Fruit fly (Drosophila melanogaster) whole organism, embryonic: ENCODE results near the gene Ndae1.

Experiments used
- Adf1 ChIP-seq: fragments of 200-800 bp; sonication (Bioruptor generic); IDR thresholded peaks from 2 replicates; pipeline ENCODE4 v1.3.6; 2022; ENCODE audit warnings: missing biosample characterization, missing genetic modification characterization
- Aef1 ChIP-seq: fragments of 200-800 bp; sonication (Bioruptor generic); IDR thresholded peaks from 3 replicates; pipeline ENCODE4 v1.3.6; 2022; ENCODE audit warnings: missing biosample characterization, missing genetic modification characterization
- B-H2 ChIP-seq: fragments of 200-800 bp; sonication (Bioruptor generic); optimal IDR thresholded peaks from 2 replicates; lab custom pipeline; 2018; ENCODE audit warnings: missing biosample characterization, mild to moderate bottlenecking, missing genetic modification characterization
- CG10147 ChIP-seq: fragments of 200-800 bp; sonication (Bioruptor generic); optimal IDR thresholded peaks from 2 replicates; lab custom pipeline; 2019; ENCODE audit warnings: missing biosample characterization, mild to moderate bottlenecking, missing genetic modification characterization, moderate library complexity
- CG10209 ChIP-seq: fragments of 200-800 bp; sonication (Bioruptor generic); optimal IDR thresholded peaks from 3 replicates; lab custom pipeline; 2017; ENCODE audit warnings: missing biosample characterization, mild to moderate bottlenecking, missing genetic modification characterization, missing genetic modification reagents
- CG11093 ChIP-seq: fragments of 200-800 bp; sonication (Bioruptor generic); IDR thresholded peaks from 3 replicates; pipeline ENCODE4 v1.3.6; 2022; ENCODE audit warnings: missing biosample characterization, missing genetic modification characterization
- CG12769 ChIP-seq: fragments of 200-800 bp; sonication (Bioruptor generic); optimal IDR thresholded peaks from 2 replicates; lab custom pipeline; 2019; ENCODE audit warnings: missing biosample characterization, mild to moderate bottlenecking, missing genetic modification characterization, moderate library complexity
- CG1603 ChIP-seq: fragments of 200-800 bp; sonication (Bioruptor generic); optimal IDR thresholded peaks from 2 replicates; lab custom pipeline; 2019; ENCODE audit warnings: missing biosample characterization, mild to moderate bottlenecking, missing genetic modification characterization, moderate library complexity
- CG16813 ChIP-seq: fragments of 200-800 bp; sonication (Bioruptor generic); IDR thresholded peaks from 3 replicates; pipeline ENCODE4 v1.3.6; 2022; ENCODE audit warnings: missing biosample characterization, missing genetic modification characterization; ENCODE audit not compliant: partially characterized antibody
- CG16815 ChIP-seq: fragments of 200-800 bp; sonication (Bioruptor generic); optimal IDR thresholded peaks from 3 replicates; lab custom pipeline; 2017; ENCODE audit warnings: missing biosample characterization, mild to moderate bottlenecking, missing genetic modification characterization
- CG17359 ChIP-seq: fragments of 200-800 bp; sonication (Bioruptor generic); optimal IDR thresholded peaks from 3 replicates; lab custom pipeline; 2018; ENCODE audit warnings: missing biosample characterization, mild to moderate bottlenecking, missing genetic modification characterization, moderate library complexity
- CG18262 ChIP-seq: fragments of 200-800 bp; optimal IDR thresholded peaks from 3 replicates; lab custom pipeline; 2019; ENCODE audit warnings: missing biosample characterization, mild to moderate bottlenecking, missing genetic modification characterization, moderate library complexity
- CG18764 ChIP-seq: fragments of 200-800 bp; sonication (Bioruptor generic); optimal IDR thresholded peaks from 3 replicates; lab custom pipeline; 2016; ENCODE audit warnings: missing biosample characterization, missing genetic modification characterization
- CG32772 ChIP-seq: fragments of 200-800 bp; sonication (Bioruptor generic); IDR thresholded peaks from 2 replicates; pipeline ENCODE4 v1.3.6; 2022; ENCODE audit warnings: missing biosample characterization, missing genetic modification characterization
- CG4328 ChIP-seq: fragments of 200-800 bp; sonication (Bioruptor generic); optimal IDR thresholded peaks from 3 replicates; lab custom pipeline; 2017; ENCODE audit warnings: missing biosample characterization, missing genetic modification reagents, missing genetic modification characterization
- CG43689 ChIP-seq: fragments of 200-800 bp; sonication (Bioruptor generic); IDR thresholded peaks from 2 replicates; pipeline ENCODE4 v1.3.6; 2022; ENCODE audit warnings: missing biosample characterization, missing genetic modification characterization
- CG6854 ChIP-seq: fragments of 200-800 bp; sonication (Bioruptor generic); optimal IDR thresholded peaks from 3 replicates; lab custom pipeline; 2017; ENCODE audit warnings: missing biosample characterization, mild to moderate bottlenecking, missing genetic modification characterization
- CG7839 ChIP-seq: fragments of 200-800 bp; sonication (Bioruptor generic); optimal IDR thresholded peaks from 3 replicates; lab custom pipeline; 2018; ENCODE audit warnings: missing biosample characterization, mild to moderate bottlenecking, missing genetic modification characterization, moderate library complexity
- CTCF ChIP-seq: fragments of 200-800 bp; sonication (Bioruptor generic); optimal IDR thresholded peaks from 2 replicates; lab custom pipeline; 2017; ENCODE audit warnings: missing biosample characterization, mild to moderate bottlenecking, missing genetic modification characterization, moderate library complexity
- Drgx ChIP-seq: fragments of 200-800 bp; sonication (Bioruptor generic); IDR thresholded peaks from 2 replicates; pipeline ENCODE4 v1.3.6; 2022; ENCODE audit warnings: missing biosample characterization, missing genetic modification characterization
- Ets65A ChIP-seq: fragments of 200-800 bp; sonication (Bioruptor generic); peaks from one replicate; lab custom pipeline; 2016; ENCODE audit warnings: missing biosample characterization, missing genetic modification characterization
- Hand ChIP-seq: fragments of 200-800 bp; sonication (Bioruptor generic); optimal IDR thresholded peaks from 2 replicates; lab custom pipeline; 2017; ENCODE audit warnings: mild to moderate bottlenecking, missing biosample characterization, missing genetic modification reagents, missing genetic modification characterization
- Kr ChIP-seq: fragments of 200-800 bp; sonication (Bioruptor generic); optimal IDR thresholded peaks from 2 replicates; lab custom pipeline; 2017; ENCODE audit warnings: missing biosample characterization, mild to moderate bottlenecking, missing genetic modification characterization
- Mad ChIP-seq: fragments of 200-800 bp; sonication (Bioruptor generic); optimal IDR thresholded peaks from 2 replicates; lab custom pipeline; 2016; ENCODE audit warnings: missing biosample characterization, missing genetic modification characterization
- Meics ChIP-seq: fragments of 200-800 bp; sonication (Bioruptor generic); optimal IDR thresholded peaks from 2 replicates; lab custom pipeline; 2017; ENCODE audit warnings: missing biosample characterization, mild to moderate bottlenecking, missing genetic modification characterization
- NfI ChIP-seq: fragments of 200-800 bp; sonication (Bioruptor generic); optimal IDR thresholded peaks from 3 replicates; lab custom pipeline; 2018; ENCODE audit warnings: missing biosample characterization, mild to moderate bottlenecking, missing genetic modification characterization, moderate library complexity
- Oaz ChIP-seq: fragments of 200-800 bp; sonication (Bioruptor generic); IDR thresholded peaks from 2 replicates; pipeline ENCODE4 v1.3.6; 2022; ENCODE audit warnings: missing biosample characterization, missing genetic modification characterization
- Oli ChIP-seq: fragments of 200-800 bp; sonication (Bioruptor generic); optimal IDR thresholded peaks from 2 replicates; lab custom pipeline; 2018; ENCODE audit warnings: missing biosample characterization, mild to moderate bottlenecking, missing genetic modification characterization, moderate library complexity
- PHDP ChIP-seq: fragments of 200-800 bp; sonication (Bioruptor generic); optimal IDR thresholded peaks from 3 replicates; lab custom pipeline; 2018; ENCODE audit warnings: missing biosample characterization, mild to moderate bottlenecking, missing genetic modification characterization, moderate library complexity
- Spps ChIP-seq: fragments of 200-800 bp; sonication (Bioruptor generic); optimal IDR thresholded peaks from 2 replicates; lab custom pipeline; 2018; ENCODE audit warnings: missing biosample characterization, mild to moderate bottlenecking, missing genetic modification characterization
- ac ChIP-seq: fragments of 200-800 bp; sonication (Bioruptor generic); optimal IDR thresholded peaks from 3 replicates; lab custom pipeline; 2017; ENCODE audit warnings: missing biosample characterization, mild to moderate bottlenecking, missing genetic modification characterization
- cas ChIP-seq: fragments of 200-800 bp; sonication (Bioruptor generic); IDR thresholded peaks from 2 replicates; pipeline ENCODE4 v1.3.6; 2022; ENCODE audit warnings: missing biosample characterization, missing genetic modification characterization
- cato ChIP-seq: fragments of 200-800 bp; sonication (Bioruptor generic); optimal IDR thresholded peaks from 2 replicates; lab custom pipeline; 2016; ENCODE audit warnings: missing biosample characterization, missing genetic modification characterization, borderline replicate concordance
- ci ChIP-seq: fragments of 200-800 bp; sonication (Bioruptor generic); IDR thresholded peaks from 3 replicates; pipeline ENCODE4 v1.3.6; 2022; ENCODE audit warnings: missing biosample characterization, missing genetic modification characterization
- dysf ChIP-seq: fragments of 200-800 bp; sonication (Bioruptor generic); IDR thresholded peaks from 3 replicates; pipeline ENCODE4 v1.3.6; 2022; ENCODE audit warnings: missing biosample characterization, missing genetic modification characterization
- gcm ChIP-seq: fragments of 200-800 bp; sonication (Bioruptor generic); optimal IDR thresholded peaks from 2 replicates; lab custom pipeline; 2019; ENCODE audit warnings: missing biosample characterization, mild to moderate bottlenecking, missing genetic modification characterization, moderate library complexity
- gfzf ChIP-seq: fragments of 200-800 bp; sonication (Bioruptor generic); optimal IDR thresholded peaks from 2 replicates; lab custom pipeline; 2016; ENCODE audit warnings: missing biosample characterization, mild to moderate bottlenecking, missing genetic modification characterization, moderate library complexity
- gsb-n ChIP-seq: fragments of 200-800 bp; sonication (Bioruptor generic); optimal IDR thresholded peaks from 3 replicates; lab custom pipeline; 2018; ENCODE audit warnings: missing biosample characterization, mild to moderate bottlenecking, missing genetic modification characterization
- inv ChIP-seq: fragments of 200-800 bp; sonication (Bioruptor generic); IDR thresholded peaks from 2 replicates; pipeline ENCODE4 v1.3.6; 2022; ENCODE audit warnings: missing biosample characterization, missing genetic modification characterization; ENCODE audit not compliant: partially characterized antibody
- ken ChIP-seq: fragments of 200-800 bp; sonication (Bioruptor generic); IDR thresholded peaks from 3 replicates; pipeline ENCODE4 v1.3.6; 2022; ENCODE audit warnings: missing biosample characterization, missing genetic modification characterization
- lola ChIP-seq, 3 experiments: fragments of >200 bp in 2 of 3; fragments of 200-800 bp in 1 of 3; sonication (Bioruptor generic) in 1 of 3; optimal IDR thresholded peaks; 2 replicates each; lab custom pipeline; 2017 to 2019; ENCODE audit warnings: missing biosample characterization in 3 of 3, missing genetic modification characterization in 3 of 3, mild to moderate bottlenecking in 1 of 3, moderate library complexity in 1 of 3
- nmo ChIP-seq: fragments of 200-800 bp; sonication (Bioruptor generic); optimal IDR thresholded peaks from 2 replicates; lab custom pipeline; 2018; ENCODE audit warnings: missing biosample characterization, mild to moderate bottlenecking, missing genetic modification characterization, moderate library complexity
- scrt ChIP-seq: fragments of 200-800 bp; sonication (Bioruptor generic); optimal IDR thresholded peaks from 2 replicates; lab custom pipeline; 2018; ENCODE audit warnings: missing biosample characterization, mild to moderate bottlenecking, missing genetic modification characterization, moderate library complexity
- tap ChIP-seq: fragments of 200-800 bp; optimal IDR thresholded peaks from 3 replicates; lab custom pipeline; 2019; ENCODE audit warnings: missing biosample characterization, mild to moderate bottlenecking, missing genetic modification characterization, moderate library complexity
- tgo ChIP-seq: fragments of 200-800 bp; sonication (Bioruptor generic); IDR thresholded peaks from 3 replicates; pipeline ENCODE4 v1.3.6; 2022; ENCODE audit warnings: missing biosample characterization, missing genetic modification characterization
- tin ChIP-seq: fragments of 200-800 bp; sonication (Bioruptor generic); optimal IDR thresholded peaks from 3 replicates; lab custom pipeline; 2016; ENCODE audit warnings: missing biosample characterization, missing genetic modification characterization
- toy ChIP-seq: fragments of 200-800 bp; sonication (Bioruptor generic); IDR thresholded peaks from 2 replicates; pipeline ENCODE4 v1.3.6; 2022; ENCODE audit warnings: missing biosample characterization, missing genetic modification characterization
- vfl ChIP-seq: fragments of 200-800 bp; sonication (Bioruptor generic); optimal IDR thresholded peaks from 2 replicates; lab custom pipeline; 2016; ENCODE audit warnings: missing biosample characterization, missing genetic modification characterization
- vvl ChIP-seq: fragments of 200-800 bp; sonication (Bioruptor generic); IDR thresholded peaks from 2 replicates; pipeline ENCODE4 v1.3.6; 2022; ENCODE audit warnings: missing biosample characterization, missing genetic modification characterization

The Ndae1 gene

DNA sequence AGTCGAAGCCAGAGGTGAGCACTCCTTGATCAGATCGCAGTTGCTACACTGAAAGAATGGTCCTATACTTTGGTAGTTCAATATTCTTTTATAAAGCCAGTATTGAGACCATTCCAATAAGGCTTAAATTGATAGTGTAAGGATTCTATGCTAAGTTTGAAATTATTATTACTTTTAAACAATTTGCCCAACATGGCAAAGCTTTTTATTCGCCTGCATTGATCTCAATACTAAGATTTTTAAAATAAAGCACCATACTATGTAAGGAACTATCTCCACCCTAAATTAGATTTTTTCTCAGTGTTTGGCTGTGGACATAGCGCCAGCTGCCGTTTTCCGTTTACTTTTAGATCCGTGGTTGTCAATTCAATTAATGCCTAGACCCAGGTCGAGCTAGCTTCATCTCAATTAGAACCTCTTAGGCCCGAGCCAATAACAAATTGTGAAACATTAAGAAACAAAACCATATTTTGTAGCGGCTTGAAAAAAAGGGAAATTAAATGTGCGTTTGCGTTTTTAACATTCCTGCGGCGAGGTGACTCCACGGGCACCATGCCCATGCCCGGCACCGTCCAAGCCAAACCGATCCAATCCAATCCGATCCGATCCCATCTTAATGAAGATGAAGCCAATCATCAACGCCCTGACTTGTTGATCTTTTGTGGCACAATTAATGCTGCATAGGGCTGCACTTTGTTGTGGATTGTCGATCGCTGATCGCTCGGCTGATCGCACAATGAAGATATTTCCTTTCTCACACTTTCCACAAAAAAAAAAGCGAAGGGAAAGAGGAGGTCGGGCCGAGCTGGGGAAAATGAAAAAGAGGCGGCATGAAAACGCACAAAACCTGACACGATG, 44.6 kb upstream of the Ndae1 start (continued):
- peak; percentile 23 for TF ChIP-seq tin (GFP tag; lab: Kevin White, UChicago)
- no peak for TF ChIP-seq toy
- TF ChIP-seq ci (GFP tag; lab: Robert Waterston, UW) = no peak
- TF ChIP-seq CG18262 (tag; lab: Kevin White, UChicago) = peak; percentile 80
- TF ChIP-seq CG12769 (tag; lab: Kevin White, UChicago) = no peak
- TF ChIP-seq CG17359 (tag; lab: Kevin White, UChicago) = no peak
- TF ChIP-seq CG6854 (GFP tag; lab: Kevin White, UChicago) = no peak
- TF ChIP-seq tap = no peak
- peak; percentile 57 for TF ChIP-seq gsb-n
- TF ChIP-seq ac = peak; percentile 22
- TF ChIP-seq NfI (GFP tag; lab: Kevin White, UChicago) = peak; percentile 5
- TF ChIP-seq Oaz (GFP tag; lab: Robert Waterston, UW) = no peak
- TF ChIP-seq gcm (GFP tag; lab: Kevin White, UChicago) = peak; percentile 12
- TF ChIP-seq cato (GFP tag; lab: Kevin White, UChicago) = no peak
- TF ChIP-seq CG10147 (GFP tag; lab: Kevin White, UChicago) = no peak
- no peak for TF ChIP-seq Mad (GFP tag; lab: Kevin White, UChicago)
- TF ChIP-seq CG10209 (GFP tag; lab: Kevin White, UChicago) = peak; percentile 44
- peak; percentile 76 for TF ChIP-seq nmo (GFP tag; lab: Kevin White, UChicago)
- no peak for TF ChIP-seq Aef1 (GFP tag; lab: Robert Waterston, UW)
- TF ChIP-seq CG7839 = peak; percentile 55
- no peak for TF ChIP-seq scrt (GFP tag; lab: Kevin White, UChicago)
- no peak for TF ChIP-seq Hand
- no peak for TF ChIP-seq vfl
- peak; percentile 58 for TF ChIP-seq CG16815 (GFP tag; lab: Kevin White, UChicago)
- TF ChIP-seq Adf1 = no peak
- TF ChIP-seq lola (GFP tag; optimal IDR thresholded peaks at IDR 0.05; lab: Kevin White, UChicago) = peak in 1 of 3 experiments; percentile 76
- no peak for TF ChIP-seq CG16813 (GFP tag; lab: Robert Waterston, UW)
- TF ChIP-seq inv (GFP tag; lab: Robert Waterston, UW) = no peak
- no peak for TF ChIP-seq cas (GFP tag; lab: Robert Waterston, UW)
- no peak for TF ChIP-seq CG43689 (GFP tag; lab: Robert Waterston, UW)
- no peak for TF ChIP-seq vvl (GFP tag; lab: Robert Waterston, UW)
- no peak for TF ChIP-seq CG4328
- no peak for TF ChIP-seq Drgx (GFP tag; lab: Robert Waterston, UW)
- TF ChIP-seq dysf (GFP tag; lab: Robert Waterston, UW) = 0 out of 3 replicates have a peak, but pooled peaks have one; percentile 6
- peak; percentile 31 for TF ChIP-seq CG1603 (tag; lab: Kevin White, UChicago)
- peak; percentile 8 for TF ChIP-seq PHDP (tag; lab: Kevin White, UChicago)
- peak; percentile 46 for TF ChIP-seq Ets65A (GFP tag; lab: Kevin White, UChicago)
- TF ChIP-seq Oli = peak; percentile 54
- TF ChIP-seq CTCF (GFP tag; lab: Kevin White, UChicago) = no peak
- no peak for TF ChIP-seq Meics (GFP tag; lab: Kevin White, UChicago)
- no peak for TF ChIP-seq CG32772
- peak; percentile 49; the same call in 1 of the 3 replicates for TF ChIP-seq CG11093 (GFP tag; lab: Robert Waterston, UW)
- no peak for TF ChIP-seq Spps
- no peak for TF ChIP-seq ken (GFP tag; lab: Robert Waterston, UW)
- no peak for TF ChIP-seq B-H2
- no peak for TF ChIP-seq gfzf (GFP tag; lab: Kevin White, UChicago)
- peak; percentile 14 for TF ChIP-seq CG18764
- peak; percentile 21; the same call in 1 of the 3 replicates for TF ChIP-seq tgo (GFP tag; lab: Robert Waterston, UW)
- no peak for TF ChIP-seq Kr (GFP tag; lab: Kevin White, UChicago)
